Fruit fly (Drosophila melanogaster) Kc167 (cell line): ENCODE data around the gene CG43402.

ENCODE experiments used
- Myc ChIP-seq: fragments of >200 bp; optimal IDR thresholded peaks from 2 replicates; lab custom pipeline; 2017; ENCODE audit warnings: missing external identifiers
- Sin3A ChIP-seq: fragments of >200 bp; optimal IDR thresholded peaks from 2 replicates; lab custom pipeline; 2018; ENCODE audit warnings: missing external identifiers
- h ChIP-seq: fragments of >200 bp; optimal IDR thresholded peaks from 3 replicates; lab custom pipeline; 2018; ENCODE audit warnings: missing external identifiers
- psq ChIP-seq: fragments of >200 bp; optimal IDR thresholded peaks from 2 replicates; lab custom pipeline; 2017; ENCODE audit warnings: missing external identifiers
- ttk ChIP-seq: sonication (Bioruptor generic); optimal IDR thresholded peaks from 2 replicates; lab custom pipeline; 2017; ENCODE audit warnings: missing external identifiers

dm6 chr2L:1439790-1440422 is 2.5 kb upstream of the CG43402 start:
- TF ChIP-seq h (lab: Kevin White, UChicago) (no peak), psq (lab: Kevin White, UChicago) (no peak), ttk (no peak), Myc (lab: Kevin White, UChicago) (no peak), Sin3A (lab: Kevin White, UChicago) (no peak)
